Fruit fly (Drosophila melanogaster): Measurements from ENCODE around the gene nst.

nst gene

DNA sequence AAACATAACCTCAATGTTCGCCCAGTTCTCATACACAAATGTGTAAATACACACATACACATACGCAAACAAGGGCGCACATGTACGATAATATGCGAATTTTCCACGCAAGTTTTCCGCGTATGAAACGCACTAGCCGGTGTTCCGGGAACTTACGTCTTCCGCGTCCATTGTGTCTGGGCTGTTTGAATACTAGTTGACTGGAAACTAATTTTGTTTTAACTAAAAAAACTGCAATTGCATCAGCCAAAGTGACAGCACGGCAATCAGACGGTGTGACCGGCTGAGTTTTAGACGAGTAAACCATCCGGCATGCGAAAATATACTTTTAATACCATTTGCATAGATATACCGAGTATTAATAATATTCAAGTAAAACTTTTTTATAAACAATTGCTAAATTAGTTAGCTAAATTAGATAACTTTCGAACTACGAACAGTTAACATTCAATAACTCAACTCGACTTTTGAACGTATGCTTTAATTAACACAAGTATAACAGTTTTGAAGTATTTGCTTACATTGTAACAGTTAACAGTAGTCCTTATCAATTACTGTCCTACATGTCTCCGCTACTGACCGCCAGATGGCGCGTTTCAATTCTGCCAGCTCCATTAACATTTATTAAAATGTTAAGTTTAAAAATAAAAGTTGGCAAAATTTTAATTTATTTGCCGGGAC, 3.4 kb downstream of the nst start, which contains the start of gene eIF2beta (continued):
- peak; percentile 32 for TF ChIP-seq CG31627 (GFP tag; optimal IDR thresholded peaks at IDR 0.05)
- TF ChIP-seq CG6792 (GFP tag; optimal IDR thresholded peaks at IDR 0.05) = no peak
- TF ChIP-seq Ets96B (tag; optimal IDR thresholded peaks at IDR 0.05) = no peak
- peak; percentile 75 for TF ChIP-seq Sox102F (GFP tag; optimal IDR thresholded peaks at IDR 0.05)
- peak; percentile 37 for TF ChIP-seq CG6854 (GFP tag; optimal IDR thresholded peaks at IDR 0.05)
- no peak for TF ChIP-seq CG10669 (GFP tag; optimal IDR thresholded peaks at IDR 0.05)
- TF ChIP-seq Gug (GFP tag; IDR thresholded peaks at IDR 0.05) = no peak
- TF ChIP-seq OdsH (GFP tag; optimal IDR thresholded peaks at IDR 0.05) = peak; percentile 41
- TF ChIP-seq dsx (GFP tag; optimal IDR thresholded peaks at IDR 0.05; ENCODE audit: poor library complexity, severe bottlenecking) = peak; percentile 100
- no peak for TF ChIP-seq CG9139 (GFP tag; optimal IDR thresholded peaks at IDR 0.05)
- no peak for TF ChIP-seq CG4318 (GFP tag; optimal IDR thresholded peaks at IDR 0.05)
- peak; percentile 71 for TF ChIP-seq esn (GFP tag; optimal IDR thresholded peaks at IDR 0.05)
- no peak for TF ChIP-seq Blimp-1 (GFP tag; optimal IDR thresholded peaks at IDR 0.05)
- TF ChIP-seq CG15336 (GFP tag; IDR thresholded peaks at IDR 0.05) = no peak
- peak; percentile 89 for TF ChIP-seq achi (GFP tag; optimal IDR thresholded peaks at IDR 0.05)

dm6 chr3L:12523941-12524340, 6.0 kb downstream of the nst start, which contains the start of the genes ver and Gcn5:
Gene ver, plus strand, starts transcription at chr3L:12523987.
Gene Gcn5, minus strand, starts transcription at chr3L:12524014.
- peak; percentile 97 for TF ChIP-seq Met (GFP tag; optimal IDR thresholded peaks at IDR 0.05)
- TF ChIP-seq dsx (GFP tag; optimal IDR thresholded peaks at IDR 0.05; ENCODE audit: poor library complexity, severe bottlenecking) = peak; percentile 90
- TF ChIP-seq CG11294 (GFP tag; IDR thresholded peaks at IDR 0.05) = peak; percentile 95
- peak; percentile 94 for TF ChIP-seq CG3032 (tag; optimal IDR thresholded peaks at IDR 0.05)
- TF ChIP-seq CG6808 (GFP tag; optimal IDR thresholded peaks at IDR 0.05) = peak; percentile 91
- peak; percentile 98 for TF ChIP-seq CG6163 (GFP tag; IDR thresholded peaks at IDR 0.05)
- peak; percentile 92 for TF ChIP-seq CG11762 (GFP tag; optimal IDR thresholded peaks at IDR 0.05; ENCODE audit: insufficient read depth)
- TF ChIP-seq CG1621 (tag; optimal IDR thresholded peaks at IDR 0.05) = peak; percentile 88
- peak; percentile 98 for TF ChIP-seq esn (GFP tag; optimal IDR thresholded peaks at IDR 0.05)
- peak; percentile 97 for TF ChIP-seq CG34406 (GFP tag; optimal IDR thresholded peaks at IDR 0.05)
- TF ChIP-seq achi (GFP tag; optimal IDR thresholded peaks at IDR 0.05) = peak; percentile 97
- peak; percentile 72 for TF ChIP-seq fd85E (GFP tag; optimal IDR thresholded peaks at IDR 0.05)
- TF ChIP-seq Sox15 (GFP tag; optimal IDR thresholded peaks at IDR 0.05) = peak; percentile 95
- peak; percentile 90 for TF ChIP-seq Blimp-1 (GFP tag; optimal IDR thresholded peaks at IDR 0.05)
- TF ChIP-seq CG10631 (GFP tag; optimal IDR thresholded peaks at IDR 0.05) = peak; percentile 96
- peak; percentile 98 for TF ChIP-seq topi (GFP tag; optimal IDR thresholded peaks at IDR 0.05)
- TF ChIP-seq dac (GFP tag; optimal IDR thresholded peaks at IDR 0.05) = peak; percentile 88
- TF ChIP-seq eg (GFP tag; IDR thresholded peaks at IDR 0.05) = peak; percentile 98
- peak; percentile 98 for TF ChIP-seq pdm3 (GFP tag; optimal IDR thresholded peaks at IDR 0.05)
- TF ChIP-seq CG6854 (GFP tag; optimal IDR thresholded peaks at IDR 0.05) = peak; percentile 93
- peak; percentile 99 for TF ChIP-seq Eip78C (GFP tag)
- TF ChIP-seq Eip93F (GFP tag; optimal IDR thresholded peaks at IDR 0.05) = peak; percentile 90
- TF ChIP-seq Smox (GFP tag; optimal IDR thresholded peaks at IDR 0.05) = peak; percentile 97
- TF ChIP-seq Ets21C (GFP tag; optimal IDR thresholded peaks at IDR 0.05) = peak; percentile 94
- TF ChIP-seq Sox14 (GFP tag; optimal IDR thresholded peaks at IDR 0.05) = peak; percentile 98
- TF ChIP-seq ss (GFP tag; optimal IDR thresholded peaks at IDR 0.05) = peak; percentile 92
- peak; percentile 98 for TF ChIP-seq vri (GFP tag; optimal IDR thresholded peaks at IDR 0.05)
- peak; percentile 96 for TF ChIP-seq CG8119 (GFP tag; IDR thresholded peaks at IDR 0.05)
- TF ChIP-seq cyc (GFP tag; optimal IDR thresholded peaks at IDR 0.05) = peak; percentile 97
- peak; percentile 96 for TF ChIP-seq Eip75B (GFP tag; optimal IDR thresholded peaks at IDR 0.05)
- TF ChIP-seq Hr4 (GFP tag; optimal IDR thresholded peaks at IDR 0.05) = peak; percentile 97
- TF ChIP-seq net (GFP tag; optimal IDR thresholded peaks at IDR 0.05) = peak; percentile 97
- peak; percentile 97 for TF ChIP-seq CG3919 (GFP tag; optimal IDR thresholded peaks at IDR 0.05)
- peak; percentile 97 for TF ChIP-seq CG15336 (GFP tag; IDR thresholded peaks at IDR 0.05)
- peak; percentile 97 for TF ChIP-seq CG8632 (GFP tag; optimal IDR thresholded peaks at IDR 0.05)
- TF ChIP-seq OdsH (GFP tag; optimal IDR thresholded peaks at IDR 0.05) = peak; percentile 98
- TF ChIP-seq salr (GFP tag; optimal IDR thresholded peaks at IDR 0.05) = peak; percentile 91 to 95
- peak; percentile 89 for TF ChIP-seq spab (GFP tag; optimal IDR thresholded peaks at IDR 0.05)
- TF ChIP-seq fkh (GFP tag; optimal IDR thresholded peaks at IDR 0.05) = peak; percentile 71
- TF ChIP-seq CG6276 (GFP tag; optimal IDR thresholded peaks at IDR 0.05) = peak; percentile 96
